Worm (Caenorhabditis elegans) whole organism, L4 larva: ENCODE data around the gene pmt-1.
A peak's percentile ranks its signal among the peaks of the same experiment; 100 is the strongest.

Source experiments
- F10B5.3 ChIP-seq: sonication (generic microtip); optimal IDR thresholded peaks from 2 replicates; lab custom pipeline; 2016; ENCODE audit warnings: mild to moderate bottlenecking, missing genetic modification characterization, missing compliant biosample characterization
- F49E8.2 ChIP-seq: sonication (generic microtip); optimal IDR thresholded peaks from 2 replicates; lab custom pipeline; 2016; ENCODE audit warnings: missing compliant biosample characterization, mild to moderate bottlenecking, missing genetic modification characterization, borderline replicate concordance
- R02D3.7 ChIP-seq: fragments of 150-350 bp; sonication (generic microtip); optimal IDR thresholded peaks from 3 replicates; lab custom pipeline; 2014; ENCODE audit warnings: missing biosample characterization, missing genetic modification characterization
- T20F7.1 ChIP-seq: fragments of 200-800 bp; sonication (Bioruptor generic); optimal IDR thresholded peaks from 2 replicates; lab custom pipeline; 2018; ENCODE audit warnings: mild to moderate bottlenecking, missing genetic modification characterization, missing compliant biosample characterization
- Y105C5A.15 ChIP-seq: fragments of 200-800 bp; sonication (Bioruptor generic); IDR thresholded peaks from 2 replicates; pipeline ENCODE4 v1.3.6; 2022; ENCODE audit warnings: missing genetic modification characterization, missing compliant biosample characterization
- aha-1 ChIP-seq: fragments of 150-350 bp; peaks from one replicate; lab custom pipeline; 2014; ENCODE audit warnings: missing biosample characterization, missing genetic modification characterization
- ceh-28 ChIP-seq: fragments of 150-350 bp; optimal IDR thresholded peaks from 2 replicates; lab custom pipeline; 2014; ENCODE audit warnings: missing biosample characterization, missing genetic modification reagents, missing genetic modification characterization
- ceh-44 ChIP-seq: fragments of 200-800 bp; sonication (Bioruptor generic); IDR thresholded peaks from 2 replicates; pipeline ENCODE4 v1.3.6; 2022; ENCODE audit warnings: missing genetic modification reagents, missing genetic modification characterization, missing compliant biosample characterization
- cey-2 ChIP-seq: sonication (generic microtip); optimal IDR thresholded peaks from 3 replicates; lab custom pipeline; 2017; ENCODE audit warnings: missing genetic modification characterization, mild to moderate bottlenecking, missing compliant biosample characterization, antibody characterized with exemption, borderline replicate concordance; ENCODE audit not compliant: insufficient read depth
- ctbp-1 ChIP-seq: fragments of 200-800 bp; sonication (Bioruptor generic); IDR thresholded peaks from 2 replicates; pipeline ENCODE4 v1.3.6; 2022; ENCODE audit warnings: missing genetic modification reagents, missing genetic modification characterization, missing compliant biosample characterization
- dmd-6 ChIP-seq: fragments of 200-800 bp; sonication (Bioruptor generic); IDR thresholded peaks from 2 replicates; pipeline ENCODE4 v1.3.6; 2022; ENCODE audit warnings: missing genetic modification reagents, missing genetic modification characterization, missing compliant biosample characterization
- duxl-1 ChIP-seq: sonication (generic microtip); optimal IDR thresholded peaks from 2 replicates; lab custom pipeline; 2016; ENCODE audit warnings: mild to moderate bottlenecking, missing genetic modification characterization, moderate library complexity, missing compliant biosample characterization; ENCODE audit not compliant: poor library complexity
- dve-1 ChIP-seq: sonication (generic microtip); optimal IDR thresholded peaks from 2 replicates; lab custom pipeline; 2017; ENCODE audit warnings: antibody characterized with exemption, mild to moderate bottlenecking, missing genetic modification characterization, missing compliant biosample characterization; ENCODE audit not compliant: insufficient read depth
- egl-27 ChIP-seq: sonication (generic microtip); optimal IDR thresholded peaks from 3 replicates; lab custom pipeline; 2017; ENCODE audit warnings: missing biosample characterization, missing genetic modification reagents, missing genetic modification characterization
- hif-1 ChIP-seq, 2 experiments: sonication (generic microtip); optimal IDR thresholded peaks; 2 replicates each; lab custom pipeline; 2016 to 2017; ENCODE audit warnings: missing compliant biosample characterization in 2 of 2, missing genetic modification characterization in 2 of 2, missing genetic modification reagents in 2 of 2, missing genotype in 2 of 2, mild to moderate bottlenecking in 1 of 2
- hlh-11 ChIP-seq: fragments of 200-800 bp; sonication (Bioruptor generic); optimal IDR thresholded peaks from 2 replicates; lab custom pipeline; 2018; ENCODE audit warnings: mild to moderate bottlenecking, missing genetic modification characterization, missing compliant biosample characterization
- hlh-30 ChIP-seq: sonication (generic microtip); optimal IDR thresholded peaks from 2 replicates; lab custom pipeline; 2017; ENCODE audit warnings: antibody characterized with exemption, mild to moderate bottlenecking, missing genetic modification characterization, missing compliant biosample characterization; ENCODE audit not compliant: insufficient read depth
- hmg-1.1 ChIP-seq: fragments of 200-800 bp; sonication (Bioruptor generic); IDR thresholded peaks from 2 replicates; pipeline ENCODE4 v1.3.6; 2022; ENCODE audit warnings: missing genetic modification reagents, missing genetic modification characterization, missing compliant biosample characterization
- jun-1 ChIP-seq: fragments of 150-350 bp; optimal IDR thresholded peaks from 2 replicates; lab custom pipeline; 2014; ENCODE audit warnings: missing biosample characterization, missing genetic modification reagents, missing genetic modification characterization
- lin-13 ChIP-seq: fragments of 150-350 bp; optimal IDR thresholded peaks from 2 replicates; lab custom pipeline; 2014; ENCODE audit warnings: missing biosample characterization, missing genetic modification reagents, missing genetic modification characterization
- lir-3 ChIP-seq: sonication (generic microtip); optimal IDR thresholded peaks from 2 replicates; lab custom pipeline; 2016; ENCODE audit warnings: mild to moderate bottlenecking, missing genetic modification characterization, missing compliant biosample characterization
- madf-5 ChIP-seq, 2 experiments: fragments of 200-800 bp; sonication (Bioruptor generic); IDR thresholded peaks; 2 replicates each; pipeline ENCODE4 v1.3.6; 2022; ENCODE audit warnings: missing compliant biosample characterization in 2 of 2, missing genetic modification characterization in 2 of 2
- mdl-1 ChIP-seq, 2 experiments: fragments of 150-350 bp in 1 of 2; sonication (generic microtip) in 1 of 2; optimal IDR thresholded peaks; 2 replicates each; lab custom pipeline; 2014 to 2017; ENCODE audit warnings: missing biosample characterization in 2 of 2, missing genetic modification characterization in 2 of 2
- mep-1 ChIP-seq: fragments of 150-350 bp; sonication (generic microtip); optimal IDR thresholded peaks from 3 replicates; lab custom pipeline; 2014; ENCODE audit warnings: missing biosample characterization, missing genetic modification characterization
- mes-2 ChIP-seq: sonication (generic microtip); optimal IDR thresholded peaks from 2 replicates; lab custom pipeline; 2016; ENCODE audit warnings: missing genotype, mild to moderate bottlenecking, missing genetic modification characterization, missing compliant biosample characterization; ENCODE audit not compliant: poor library complexity, severe bottlenecking
- mxl-3 ChIP-seq: fragments of 200-800 bp; sonication (Bioruptor generic); optimal IDR thresholded peaks from 2 replicates; lab custom pipeline; 2018; ENCODE audit warnings: mild to moderate bottlenecking, missing genetic modification characterization, missing compliant biosample characterization
- nhr-10 ChIP-seq: fragments of 150-350 bp; optimal IDR thresholded peaks from 2 replicates; lab custom pipeline; 2014; ENCODE audit warnings: missing biosample characterization, missing genetic modification characterization
- nhr-237 ChIP-seq: sonication (generic microtip); optimal IDR thresholded peaks from 2 replicates; lab custom pipeline; 2017; ENCODE audit warnings: missing biosample characterization, missing genetic modification characterization
- nhr-28 ChIP-seq: fragments of 150-350 bp; optimal IDR thresholded peaks from 2 replicates; lab custom pipeline; 2014; ENCODE audit warnings: missing biosample characterization, missing genetic modification characterization
- nhr-76 ChIP-seq: fragments of 150-350 bp; optimal IDR thresholded peaks from 2 replicates; lab custom pipeline; 2014; ENCODE audit warnings: missing biosample characterization, missing genetic modification characterization
- nhr-77 ChIP-seq: fragments of 150-350 bp; optimal IDR thresholded peaks from 2 replicates; lab custom pipeline; 2014; ENCODE audit warnings: missing biosample characterization, missing genetic modification characterization
- php-3 ChIP-seq: fragments of 200-800 bp; sonication (Bioruptor generic); IDR thresholded peaks from 2 replicates; pipeline ENCODE4 v1.3.6; 2022; ENCODE audit warnings: missing genetic modification reagents, missing genetic modification characterization, missing compliant biosample characterization
- rbr-2 ChIP-seq: sonication (generic microtip); optimal IDR thresholded peaks from 2 replicates; lab custom pipeline; 2016; ENCODE audit warnings: missing genotype, missing genetic modification characterization, missing compliant biosample characterization
- skn-1 ChIP-seq: fragments of 150-350 bp; optimal IDR thresholded peaks from 2 replicates; lab custom pipeline; 2014; ENCODE audit warnings: missing biosample characterization, missing genetic modification characterization
- tra-1 ChIP-seq: fragments of 200-800 bp; sonication (Bioruptor generic); IDR thresholded peaks from 2 replicates; pipeline ENCODE4 v1.3.6; 2022; ENCODE audit warnings: missing genetic modification reagents, missing genetic modification characterization, missing compliant biosample characterization
- unc-62 ChIP-seq, 3 experiments: fragments of 150-350 bp in 1 of 3; sonication (generic microtip); optimal IDR thresholded peaks in 2 of 3; peaks in 1 of 3; 1 replicate in 1 of 3; 2 replicates in 2 of 3; lab custom pipeline; 2014 to 2017; ENCODE audit warnings: missing biosample characterization in 3 of 3, missing genetic modification characterization in 3 of 3, missing genetic modification reagents in 3 of 3, missing genotype in 1 of 3
- zfp-3 ChIP-seq: fragments of 200-800 bp; sonication (Bioruptor generic); conservative IDR thresholded peaks from 2 replicates; pipeline ENCODE4 v1.3.6; 2022; ENCODE audit warnings: missing genetic modification reagents, missing genetic modification characterization, missing compliant biosample characterization
- zip-2 ChIP-seq: fragments of 150-350 bp; optimal IDR thresholded peaks from 2 replicates; lab custom pipeline; 2014; ENCODE audit warnings: missing biosample characterization, missing genetic modification characterization

Gene pmt-1

ce11 chrII:5292226-5292752 lies 10.0 kb upstream of the pmt-1 start, which contains the start of gene ZK622.4 (continued):
- TF ChIP-seq ceh-44 (GFP tag; lab: Robert Waterston, UW), result peak; percentile 63
- peak; percentile 67; the same call in 1 of the 2 replicates for TF ChIP-seq ctbp-1 (GFP tag; lab: Robert Waterston, UW)
- peak; percentile 33 for TF ChIP-seq lin-13 (GFP tag; lab: Kevin White, UChicago)
- peak; percentile 62 for TF ChIP-seq rbr-2
- peak; percentile 49 for TF ChIP-seq mxl-3 (GFP tag; lab: Kevin White, UChicago)

DNA sequence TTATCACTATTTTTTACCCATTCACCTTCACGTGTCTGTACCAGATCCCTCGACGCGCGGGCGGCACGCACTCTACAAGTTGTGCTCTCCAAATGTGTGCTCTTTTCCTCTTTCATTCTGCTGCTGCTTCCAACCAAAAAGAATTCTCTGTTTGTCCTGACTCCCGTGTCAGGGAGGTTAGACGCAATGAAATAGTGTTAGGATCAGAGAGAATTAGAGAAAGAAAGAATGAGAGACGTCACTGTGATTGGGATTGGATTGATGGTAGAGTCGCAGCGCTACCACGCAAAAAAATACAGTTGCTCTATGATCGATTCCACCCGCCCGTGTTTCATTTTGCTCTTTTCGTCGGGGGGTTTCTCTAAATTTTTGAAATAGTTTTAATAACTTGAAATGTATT lies 8.7 kb upstream of the pmt-1 start:
- no peak for TF ChIP-seq nhr-77 (tag; lab: Kevin White, UChicago)
- TF ChIP-seq hmg-1.1 (GFP tag; lab: Robert Waterston, UW), result 0 out of 2 replicates have a peak, but pooled peaks have one; percentile 6
- no peak for TF ChIP-seq jun-1 (tag; lab: Kevin White, UChicago)
- no peak for TF ChIP-seq egl-27 (tag; lab: Kevin White, UChicago)
- peak; percentile 57 for TF ChIP-seq aha-1 (tag; lab: Kevin White, UChicago)
- no peak for TF ChIP-seq lir-3 (tag; lab: Kevin White, UChicago)
- no peak for TF ChIP-seq madf-5 (GFP tag; IDR thresholded peaks at IDR 0.05; lab: Robert Waterston, UW)
- no peak for TF ChIP-seq tra-1 (GFP tag; lab: Robert Waterston, UW)

ce11 chrII:5289142-5289541 lies 6.8 kb upstream of the pmt-1 start, which contains the start of gene ZK622.5:
Gene ZK622.5 (plus strand): TSS chrII:5289442.
- TF ChIP-seq aha-1 (tag; lab: Kevin White, UChicago) (no peak), dve-1 (tag; lab: Kevin White, UChicago) (peak; percentile 25), nhr-237 (tag; lab: Kevin White, UChicago) (no peak)

- TF ChIP-seq F10B5.3 (tag; lab: Kevin White, UChicago) (no peak), unc-62 (GFP tag; optimal IDR thresholded peaks at IDR 0.05 in 1 of 2; lab: Kevin White, UChicago) (peak in 1 of 2 experiments; percentile 20), unc-62 (tag; optimal IDR thresholded peaks at IDR 0.05; lab: Kevin White, UChicago) (no peak), Y105C5A.15 (no peak), duxl-1 (tag; lab: Kevin White, UChicago) (no peak), dve-1 (tag; lab: Kevin White, UChicago) (no peak)
Measured at ce11 chrII:5285029-5285428, 2.7 kb upstream of the pmt-1 start, which contains the start of gene gur-5. Gene gur-5 (plus strand): TSS chrII:5285329.

DNA sequence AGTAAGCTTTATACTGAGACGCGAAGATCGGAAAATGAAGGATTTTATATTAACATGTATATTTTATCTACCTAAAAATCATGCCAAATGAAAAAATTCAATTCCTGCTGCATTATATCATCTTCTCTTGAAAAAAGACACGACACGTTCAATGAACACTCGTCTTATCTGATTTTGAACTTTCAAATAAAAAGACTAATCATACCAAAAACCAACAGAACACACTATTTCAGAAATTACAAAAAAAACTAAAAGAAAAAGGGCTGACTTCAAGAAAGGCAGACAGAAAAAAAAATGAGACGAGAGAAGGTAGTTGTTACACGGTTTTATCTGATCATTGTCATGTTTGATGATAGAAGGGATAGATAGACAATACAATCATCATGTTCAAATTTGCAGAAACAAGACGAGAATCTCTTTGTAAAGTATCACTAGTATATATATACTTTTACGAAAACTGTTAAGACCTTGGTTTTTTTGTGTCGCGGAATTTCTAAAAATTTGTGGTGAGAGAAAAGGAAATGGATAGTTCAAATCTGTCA lies 488 bp upstream of the pmt-1 start:
- TF ChIP-seq skn-1 (tag; lab: Kevin White, UChicago), result no peak
- TF ChIP-seq aha-1 (tag; lab: Kevin White, UChicago), result peak; percentile 23
- 0 out of 2 replicates have a peak, but pooled peaks have one; percentile 42 for TF ChIP-seq tra-1 (GFP tag; lab: Robert Waterston, UW)
- peak; percentile 49 for TF ChIP-seq cey-2
- TF ChIP-seq nhr-77 (tag; lab: Kevin White, UChicago), result peak; percentile 16
- TF ChIP-seq dmd-6, result peak; percentile 39; the same call in 1 of the 2 replicates
- TF ChIP-seq dve-1 (tag; lab: Kevin White, UChicago), result peak; percentile 23
- TF ChIP-seq nhr-28 (tag; lab: Kevin White, UChicago), result peak; percentile 70
- no peak for TF ChIP-seq T20F7.1 (GFP tag; lab: Kevin White, UChicago)
- peak; percentile 25 for TF ChIP-seq nhr-76
- no peak for TF ChIP-seq zip-2

DNA sequence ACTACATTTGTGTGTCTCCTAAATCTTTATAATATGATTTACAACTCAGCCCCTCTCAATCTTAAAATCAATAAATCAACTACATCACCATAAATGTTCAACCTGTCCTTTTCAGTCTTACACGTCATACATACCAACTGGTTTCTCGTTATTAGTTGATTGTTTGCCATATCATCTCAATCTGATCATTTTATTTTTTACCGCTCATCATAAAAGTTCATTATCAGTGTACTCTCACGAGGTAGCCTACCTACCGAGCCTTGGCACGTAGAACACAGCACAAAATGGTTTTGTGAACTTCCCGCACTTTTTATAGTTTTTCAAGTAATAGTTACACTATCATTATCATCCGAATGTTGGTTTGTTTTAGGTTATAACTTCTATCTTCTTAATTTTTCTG lies 1.2 kb downstream of the pmt-1 start:
- TF ChIP-seq R02D3.7 (tag; lab: Kevin White, UChicago) (no peak), ceh-28 (no peak), nhr-10 (tag; lab: Kevin White, UChicago) (peak; percentile 57), dmd-6 (peak; percentile 63), hmg-1.1 (GFP tag; lab: Robert Waterston, UW) (no peak), php-3 (GFP tag; lab: Robert Waterston, UW) (peak; percentile 97), lir-3 (tag; lab: Kevin White, UChicago) (no peak), F49E8.2 (tag; lab: Kevin White, UChicago) (no peak), hlh-11 (tag; lab: Kevin White, UChicago) (peak; percentile 73), nhr-77 (tag; lab: Kevin White, UChicago) (no peak), hif-1 (tag; optimal IDR thresholded peaks at IDR 0.05; lab: Kevin White, UChicago) (peak in 1 of 2 experiments; percentile 61), hlh-30 (tag; lab: Kevin White, UChicago) (peak; percentile 37), mep-1 (tag; lab: Kevin White, UChicago) (peak; percentile 58), mdl-1 (tag; optimal IDR thresholded peaks at IDR 0.05; lab: Kevin White, UChicago) (peak in 1 of 2 experiments; percentile 46), mes-2 (tag; lab: Kevin White, UChicago) (peak; percentile 29), zfp-3 (GFP tag; lab: Robert Waterston, UW) (no peak)
